Fruit fly (Drosophila melanogaster) whole organism, embryonic: Measurements from ENCODE around the gene CG33669.

Source experiments
- ATbp ChIP-seq: fragments of 200-800 bp; sonication (Bioruptor generic); optimal IDR thresholded peaks from 2 replicates; lab custom pipeline; 2017; ENCODE audit warnings: missing biosample characterization, mild to moderate bottlenecking, missing genetic modification characterization, missing genetic modification reagents
- Aef1 ChIP-seq: fragments of 200-800 bp; sonication (Bioruptor generic); IDR thresholded peaks from 3 replicates; pipeline ENCODE4 v1.3.6; 2022; ENCODE audit warnings: missing biosample characterization, missing genetic modification characterization
- Antp ChIP-seq: fragments of 200-800 bp; sonication (Bioruptor generic); optimal IDR thresholded peaks from 3 replicates; lab custom pipeline; 2016; ENCODE audit warnings: missing biosample characterization, missing genetic modification characterization
- Asciz ChIP-seq: fragments of 200-800 bp; sonication (Bioruptor generic); optimal IDR thresholded peaks from 2 replicates; lab custom pipeline; 2017; ENCODE audit warnings: missing biosample characterization, mild to moderate bottlenecking, missing genetic modification characterization, missing genetic modification reagents
- Atf3 ChIP-seq: fragments of 200-800 bp; sonication (Bioruptor generic); optimal IDR thresholded peaks from 3 replicates; lab custom pipeline; 2016; ENCODE audit warnings: missing biosample characterization, missing genetic modification characterization
- Blimp-1 ChIP-seq: fragments of 200-800 bp; sonication (Bioruptor generic); optimal IDR thresholded peaks from 3 replicates; lab custom pipeline; 2018; ENCODE audit warnings: missing biosample characterization, missing genetic modification characterization, mild to moderate bottlenecking, moderate library complexity, missing genetic modification reagents
- CG10209 ChIP-seq: fragments of 200-800 bp; sonication (Bioruptor generic); optimal IDR thresholded peaks from 3 replicates; lab custom pipeline; 2017; ENCODE audit warnings: missing biosample characterization, mild to moderate bottlenecking, missing genetic modification characterization, missing genetic modification reagents
- CG10267 ChIP-seq: fragments of 200-800 bp; sonication (Bioruptor generic); optimal IDR thresholded peaks from 2 replicates; lab custom pipeline; 2018; ENCODE audit warnings: missing biosample characterization, mild to moderate bottlenecking, missing genetic modification characterization, moderate library complexity
- CG10565 ChIP-seq: fragments of 200-800 bp; sonication (Bioruptor generic); optimal IDR thresholded peaks from 3 replicates; lab custom pipeline; 2016; ENCODE audit warnings: missing biosample characterization, mild to moderate bottlenecking, missing genetic modification characterization
- CG11504 ChIP-seq: fragments of 200-800 bp; sonication (Bioruptor generic); optimal IDR thresholded peaks from 3 replicates; lab custom pipeline; 2019; ENCODE audit warnings: missing biosample characterization, mild to moderate bottlenecking, missing genetic modification characterization, moderate library complexity
- CG12942 ChIP-seq: fragments of 200-800 bp; sonication (Bioruptor generic); optimal IDR thresholded peaks from 3 replicates; lab custom pipeline; 2016; ENCODE audit warnings: missing biosample characterization, missing genetic modification characterization
- CG15011 ChIP-seq: fragments of 200-800 bp; sonication (Bioruptor generic); optimal IDR thresholded peaks from 3 replicates; lab custom pipeline; 2018; ENCODE audit warnings: missing biosample characterization, mild to moderate bottlenecking, missing genetic modification characterization
- CG16813 ChIP-seq: fragments of 200-800 bp; sonication (Bioruptor generic); IDR thresholded peaks from 3 replicates; pipeline ENCODE4 v1.3.6; 2022; ENCODE audit warnings: missing biosample characterization, missing genetic modification characterization; ENCODE audit not compliant: partially characterized antibody
- CG17328 ChIP-seq: fragments of 200-800 bp; sonication (Bioruptor generic); IDR thresholded peaks from 2 replicates; pipeline ENCODE4 v1.3.6; 2022; ENCODE audit warnings: missing biosample characterization, missing genetic modification characterization
- CG17359 ChIP-seq: fragments of 200-800 bp; sonication (Bioruptor generic); optimal IDR thresholded peaks from 3 replicates; lab custom pipeline; 2018; ENCODE audit warnings: missing biosample characterization, mild to moderate bottlenecking, missing genetic modification characterization, moderate library complexity
- CG17612 ChIP-seq: fragments of 200-800 bp; sonication (Bioruptor generic); IDR thresholded peaks from 2 replicates; pipeline ENCODE4 v1.3.6; 2022; ENCODE audit warnings: missing biosample characterization, missing genetic modification characterization
- CG18764 ChIP-seq: fragments of 200-800 bp; sonication (Bioruptor generic); optimal IDR thresholded peaks from 3 replicates; lab custom pipeline; 2016; ENCODE audit warnings: missing biosample characterization, missing genetic modification characterization
- CG3065 ChIP-seq: fragments of 200-800 bp; sonication (Bioruptor generic); optimal IDR thresholded peaks from 2 replicates; lab custom pipeline; 2016; ENCODE audit warnings: missing biosample characterization, missing genetic modification characterization
- CG32767 ChIP-seq: fragments of 200-800 bp; sonication (Bioruptor generic); IDR thresholded peaks from 2 replicates; pipeline ENCODE4 v1.3.6; 2022; ENCODE audit warnings: missing biosample characterization, missing genetic modification characterization
- CG34376 ChIP-seq: fragments of 200-800 bp; sonication (Bioruptor generic); optimal IDR thresholded peaks from 2 replicates; lab custom pipeline; 2018; ENCODE audit warnings: missing biosample characterization, mild to moderate bottlenecking, missing genetic modification characterization
- CG6175 ChIP-seq: fragments of 200-800 bp; sonication (Bioruptor generic); IDR thresholded peaks from 3 replicates; pipeline ENCODE4 v1.3.6; 2022; ENCODE audit warnings: missing biosample characterization, missing genetic modification characterization
- CG7372 ChIP-seq: fragments of 200-800 bp; sonication (Bioruptor generic); IDR thresholded peaks from 2 replicates; pipeline ENCODE4 v1.3.6; 2022; ENCODE audit warnings: missing biosample characterization, missing genetic modification characterization
- CG7556 ChIP-seq: fragments of 200-800 bp; sonication (Bioruptor generic); optimal IDR thresholded peaks from 2 replicates; lab custom pipeline; 2017; ENCODE audit warnings: missing biosample characterization, mild to moderate bottlenecking, missing genetic modification characterization
- CG8924 ChIP-seq: fragments of 200-800 bp; optimal IDR thresholded peaks from 3 replicates; lab custom pipeline; 2019; ENCODE audit warnings: missing biosample characterization, mild to moderate bottlenecking, missing genetic modification characterization, moderate library complexity
- CG9727 ChIP-seq: fragments of 200-800 bp; sonication (Bioruptor generic); optimal IDR thresholded peaks from 3 replicates; lab custom pipeline; 2017; ENCODE audit warnings: missing biosample characterization, mild to moderate bottlenecking, missing genetic modification characterization
- Dip3 ChIP-seq: fragments of 200-800 bp; sonication (Bioruptor generic); optimal IDR thresholded peaks from 3 replicates; lab custom pipeline; 2016; ENCODE audit warnings: missing biosample characterization, missing genetic modification characterization
- HLH3B ChIP-seq: fragments of 200-800 bp; sonication (Bioruptor generic); IDR thresholded peaks from 2 replicates; pipeline ENCODE4 v1.3.6; 2022; ENCODE audit warnings: missing biosample characterization, missing genetic modification characterization
- Hmr ChIP-seq: fragments of 200-800 bp; sonication (Bioruptor generic); optimal IDR thresholded peaks from 3 replicates; lab custom pipeline; 2017; ENCODE audit warnings: mild to moderate bottlenecking, missing biosample characterization, missing genetic modification reagents, missing genetic modification characterization
- Hr3 ChIP-seq: fragments of 200-800 bp; sonication (Bioruptor generic); optimal IDR thresholded peaks from 3 replicates; lab custom pipeline; 2016; ENCODE audit warnings: missing biosample characterization, missing genetic modification characterization
- Hr51 ChIP-seq, 2 experiments: fragments of 200-800 bp; sonication (Bioruptor generic); optimal IDR thresholded peaks; 2 replicates in 1 of 2; 3 replicates in 1 of 2; lab custom pipeline; 2016 to 2018; ENCODE audit warnings: missing biosample characterization in 2 of 2, missing genetic modification characterization in 2 of 2, mild to moderate bottlenecking in 1 of 2, moderate library complexity in 1 of 2
- Nf-YA ChIP-seq: fragments of 200-800 bp; sonication (Bioruptor generic); IDR thresholded peaks from 2 replicates; pipeline ENCODE4 v1.3.6; 2022; ENCODE audit warnings: missing biosample characterization, missing genetic modification characterization
- Oaz ChIP-seq: fragments of 200-800 bp; sonication (Bioruptor generic); IDR thresholded peaks from 2 replicates; pipeline ENCODE4 v1.3.6; 2022; ENCODE audit warnings: missing biosample characterization, missing genetic modification characterization
- Oli ChIP-seq: fragments of 200-800 bp; sonication (Bioruptor generic); optimal IDR thresholded peaks from 2 replicates; lab custom pipeline; 2018; ENCODE audit warnings: missing biosample characterization, mild to moderate bottlenecking, missing genetic modification characterization, moderate library complexity
- Pdp1 ChIP-seq, 2 experiments: fragments of 200-800 bp; sonication (Bioruptor generic); optimal IDR thresholded peaks; 3 replicates each; lab custom pipeline; 2016; ENCODE audit warnings: missing biosample characterization in 2 of 2, missing genetic modification characterization in 2 of 2, mild to moderate bottlenecking in 1 of 2, moderate library complexity in 1 of 2
- Ptx1 ChIP-seq: fragments of 200-800 bp; sonication (Bioruptor generic); IDR thresholded peaks from 2 replicates; pipeline ENCODE4 v1.3.6; 2022; ENCODE audit warnings: missing biosample characterization, missing genetic modification characterization
- Sin3A ChIP-seq: fragments of >200 bp; optimal IDR thresholded peaks from 2 replicates; lab custom pipeline; 2018
- Taf1 ChIP-seq: fragments of 200-800 bp; sonication (Bioruptor generic); IDR thresholded peaks from 2 replicates; pipeline ENCODE4 v1.3.6; 2022; ENCODE audit warnings: missing biosample characterization, missing genetic modification characterization
- Trl ChIP-seq, 3 experiments: fragments of >200 bp in 2 of 3; fragments of 200-800 bp in 1 of 3; sonication (Bioruptor generic) in 1 of 3; optimal IDR thresholded peaks; 2 replicates in 1 of 3; 3 replicates in 2 of 3; lab custom pipeline; 2016 to 2017; ENCODE audit warnings: missing biosample characterization in 1 of 3, missing genetic modification characterization in 1 of 3
- crc ChIP-seq: fragments of 200-800 bp; sonication (Bioruptor generic); optimal IDR thresholded peaks from 2 replicates; lab custom pipeline; 2016; ENCODE audit warnings: missing biosample characterization, missing genetic modification characterization
- da ChIP-seq: fragments of 200-800 bp; sonication (Bioruptor generic); optimal IDR thresholded peaks from 2 replicates; lab custom pipeline; 2016; ENCODE audit warnings: missing biosample characterization, missing genetic modification characterization
- dysf ChIP-seq: fragments of 200-800 bp; sonication (Bioruptor generic); IDR thresholded peaks from 3 replicates; pipeline ENCODE4 v1.3.6; 2022; ENCODE audit warnings: missing biosample characterization, missing genetic modification characterization
- grau ChIP-seq: fragments of 200-800 bp; optimal IDR thresholded peaks from 3 replicates; lab custom pipeline; 2019; ENCODE audit warnings: missing biosample characterization, mild to moderate bottlenecking, missing genetic modification characterization, moderate library complexity
- klu ChIP-seq: fragments of 200-800 bp; sonication (Bioruptor generic); IDR thresholded peaks from 2 replicates; pipeline ENCODE4 v1.3.6; 2022; ENCODE audit warnings: missing biosample characterization, missing genetic modification characterization
- lilli ChIP-seq: fragments of 200-800 bp; sonication (Bioruptor generic); optimal IDR thresholded peaks from 3 replicates; lab custom pipeline; 2016; ENCODE audit warnings: missing biosample characterization, missing genetic modification characterization
- mld ChIP-seq: fragments of 200-800 bp; sonication (Bioruptor generic); IDR thresholded peaks from 3 replicates; pipeline ENCODE4 v1.3.6; 2022; ENCODE audit warnings: missing biosample characterization, missing genetic modification characterization; ENCODE audit not compliant: partially characterized antibody
- oc ChIP-seq: fragments of 200-800 bp; sonication (Bioruptor generic); optimal IDR thresholded peaks from 2 replicates; lab custom pipeline; 2018; ENCODE audit warnings: missing biosample characterization, mild to moderate bottlenecking, missing genetic modification characterization, moderate library complexity
- org-1 ChIP-seq: fragments of 200-800 bp; sonication (Bioruptor generic); optimal IDR thresholded peaks from 2 replicates; lab custom pipeline; 2017; ENCODE audit warnings: missing biosample characterization, missing genetic modification characterization
- phol ChIP-seq: fragments of 200-800 bp; sonication (Bioruptor generic); optimal IDR thresholded peaks from 3 replicates; lab custom pipeline; 2018; ENCODE audit warnings: missing biosample characterization, mild to moderate bottlenecking, missing genetic modification characterization, moderate library complexity
- pum ChIP-seq: fragments of 200-800 bp; sonication (Bioruptor generic); optimal IDR thresholded peaks from 2 replicates; lab custom pipeline; 2016; ENCODE audit warnings: missing biosample characterization, missing genetic modification characterization
- sens ChIP-seq: fragments of 200-800 bp; sonication (Bioruptor generic); peaks from one replicate; lab custom pipeline; 2016; ENCODE audit warnings: missing biosample characterization, missing genetic modification characterization
- vnd ChIP-seq: fragments of 200-800 bp; sonication (Bioruptor generic); IDR thresholded peaks from 3 replicates; pipeline ENCODE4 v1.3.6; 2022; ENCODE audit warnings: missing biosample characterization, missing genetic modification characterization; ENCODE audit not compliant: partially characterized antibody
- wek ChIP-seq: fragments of 200-800 bp; sonication (Bioruptor generic); optimal IDR thresholded peaks from 3 replicates; lab custom pipeline; 2018; ENCODE audit warnings: missing biosample characterization, mild to moderate bottlenecking, missing genetic modification characterization, moderate library complexity

The CG33669 gene

DNA sequence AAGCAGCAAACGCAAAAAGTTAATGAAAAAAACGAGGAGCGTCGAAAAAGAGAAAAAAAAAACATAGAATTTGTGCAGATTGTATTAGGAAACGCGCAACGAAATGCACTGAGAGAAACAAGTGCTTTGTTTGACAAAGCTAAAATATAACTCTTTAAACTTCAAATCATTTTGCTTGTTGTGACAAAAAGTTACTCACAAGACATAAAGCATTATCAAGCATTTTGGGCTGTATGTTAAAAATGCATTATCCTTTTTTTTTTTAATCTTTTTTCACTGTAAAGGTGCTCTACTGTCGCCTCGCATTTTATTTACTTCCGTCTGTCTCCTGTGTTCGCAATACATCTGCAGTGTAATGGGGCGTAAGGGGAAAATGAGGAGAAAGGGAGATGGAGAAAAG, 23.2 kb downstream of the CG33669 start (continued):
- TF ChIP-seq Oli: peak; percentile 26
- TF ChIP-seq CG7556: peak; percentile 7
- no peak for TF ChIP-seq CG7372 (GFP tag; lab: Robert Waterston, UW)
- no peak for TF ChIP-seq Hr3 (GFP tag; lab: Kevin White, UChicago)
- peak; percentile 12 for TF ChIP-seq Antp
- no peak for TF ChIP-seq CG18764 (GFP tag; lab: Kevin White, UChicago)
- no peak for TF ChIP-seq mld
- 0 out of 2 replicates have a peak, but pooled peaks have one; percentile 13 for TF ChIP-seq HLH3B (GFP tag; lab: Robert Waterston, UW)
- TF ChIP-seq dysf (GFP tag; lab: Robert Waterston, UW): peak; percentile 42; the same call in 1 of the 3 replicates
- TF ChIP-seq Hr51 (GFP tag; optimal IDR thresholded peaks at IDR 0.05; lab: Kevin White, UChicago): peak in 1 of 2 experiments; percentile 24
- TF ChIP-seq grau (tag; lab: Kevin White, UChicago): peak; percentile 23
- TF ChIP-seq CG17328 (GFP tag; lab: Robert Waterston, UW): no peak
- TF ChIP-seq lilli (GFP tag; lab: Kevin White, UChicago): peak; percentile 21
- TF ChIP-seq ATbp (GFP tag; lab: Kevin White, UChicago): no peak
- TF ChIP-seq wek (GFP tag; lab: Kevin White, UChicago): no peak
- TF ChIP-seq sens (GFP tag; lab: Kevin White, UChicago): peak; percentile 45
- TF ChIP-seq CG9727 (GFP tag; lab: Kevin White, UChicago): peak; percentile 12
- no peak for TF ChIP-seq CG16813 (GFP tag; lab: Robert Waterston, UW)
- TF ChIP-seq CG12942 (GFP tag; lab: Kevin White, UChicago): no peak
- no peak for TF ChIP-seq CG15011
- TF ChIP-seq CG17359: peak; percentile 27
- no peak for TF ChIP-seq klu (GFP tag; lab: Robert Waterston, UW)
- TF ChIP-seq Ptx1: peak; percentile 40; the same call in 1 of the 2 replicates
- peak in 1 of 2 experiments; percentile 19 for TF ChIP-seq Pdp1 (GFP tag; optimal IDR thresholded peaks at IDR 0.05; lab: Kevin White, UChicago)
- no peak for TF ChIP-seq CG17612 (GFP tag; lab: Robert Waterston, UW)
- TF ChIP-seq phol (tag; lab: Kevin White, UChicago): peak; percentile 21
- no peak for TF ChIP-seq crc (GFP tag; lab: Kevin White, UChicago)
- no peak for TF ChIP-seq Nf-YA (GFP tag; lab: Robert Waterston, UW)
- no peak for TF ChIP-seq Trl (optimal IDR thresholded peaks at IDR 0.05; lab: Kevin White, UChicago)
- TF ChIP-seq Trl (GFP tag; optimal IDR thresholded peaks at IDR 0.05; lab: Kevin White, UChicago): no peak
- no peak for TF ChIP-seq Asciz
- no peak for TF ChIP-seq oc (tag; lab: Kevin White, UChicago)
- TF ChIP-seq CG10209 (GFP tag; lab: Kevin White, UChicago): peak; percentile 14
- peak; percentile 11 for TF ChIP-seq Blimp-1
- TF ChIP-seq Hmr (GFP tag; lab: Kevin White, UChicago): peak; percentile 45

DNA sequence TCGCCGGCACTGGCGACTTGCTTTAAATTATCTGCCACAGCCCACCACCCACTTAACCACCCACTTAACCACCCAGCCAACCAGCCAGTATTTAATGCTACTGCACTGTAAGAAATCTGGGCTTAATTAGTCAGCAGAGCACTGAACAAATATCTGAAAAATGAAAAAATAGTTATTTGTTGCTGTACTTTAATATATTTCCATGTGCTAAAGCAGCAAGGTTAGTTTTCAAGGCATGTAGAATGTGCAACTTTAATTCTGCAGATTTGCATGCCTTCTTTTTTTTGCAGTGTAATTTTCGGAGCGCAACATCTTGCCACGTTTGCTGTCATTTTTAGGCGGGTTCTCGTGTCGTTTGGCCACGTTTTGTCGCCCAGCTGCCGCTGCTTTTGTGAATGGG, 24.3 kb downstream of the CG33669 start:
- no peak for TF ChIP-seq CG7372 (GFP tag; lab: Robert Waterston, UW)
- peak; percentile 8 for TF ChIP-seq CG10267 (tag; lab: Kevin White, UChicago)
- TF ChIP-seq CG3065 (GFP tag; lab: Kevin White, UChicago): no peak
- peak; percentile 73 for TF ChIP-seq CG11504 (tag; lab: Kevin White, UChicago)
- TF ChIP-seq CG8924: peak; percentile 38
- peak; percentile 49 for TF ChIP-seq org-1 (GFP tag; lab: Kevin White, UChicago)
- peak; percentile 38 for TF ChIP-seq pum (GFP tag; lab: Kevin White, UChicago)
- no peak for TF ChIP-seq Atf3 (GFP tag; lab: Kevin White, UChicago)
- no peak for TF ChIP-seq CG10565 (GFP tag; lab: Kevin White, UChicago)
- no peak for TF ChIP-seq Aef1 (GFP tag; lab: Robert Waterston, UW)
- TF ChIP-seq CG32767 (GFP tag; lab: Robert Waterston, UW): no peak
- peak; percentile 34 for TF ChIP-seq CG34376 (GFP tag; lab: Kevin White, UChicago)
- no peak for TF ChIP-seq CG6175
- TF ChIP-seq da (GFP tag; lab: Kevin White, UChicago): no peak
- peak; percentile 6 for TF ChIP-seq Dip3 (GFP tag; lab: Kevin White, UChicago)
- 0 out of 2 replicates have a peak, but pooled peaks have one; percentile 4 for TF ChIP-seq Oaz (GFP tag; lab: Robert Waterston, UW)
- TF ChIP-seq vnd: no peak
- no peak for TF ChIP-seq CG16813 (GFP tag; lab: Robert Waterston, UW)
- TF ChIP-seq Taf1 (GFP tag; lab: Robert Waterston, UW): no peak
- no peak for TF ChIP-seq Sin3A (lab: Kevin White, UChicago)
